Fruit fly (Drosophila melanogaster) whole organism, embryonic: ENCODE results near the gene PH4alphaNE3.

Experiments used
- CG31365 ChIP-seq: fragments of 200-800 bp; sonication (Bioruptor generic); optimal IDR thresholded peaks from 2 replicates; lab custom pipeline; 2018; ENCODE audit warnings: missing biosample characterization, mild to moderate bottlenecking, missing genetic modification characterization
- CG3726 ChIP-seq: fragments of 200-800 bp; sonication (Bioruptor generic); IDR thresholded peaks from 3 replicates; pipeline ENCODE4, ENCODE4 v1.3.6; 2022; ENCODE audit warnings: missing biosample characterization, missing genetic modification characterization
- CG7271 ChIP-seq: fragments of 200-800 bp; sonication (Bioruptor generic); optimal IDR thresholded peaks from 2 replicates; lab custom pipeline; 2018; ENCODE audit warnings: missing biosample characterization, mild to moderate bottlenecking, missing genetic modification characterization, moderate library complexity
- GATAe ChIP-seq: fragments of 200-800 bp; sonication (Bioruptor generic); conservative IDR thresholded peaks from 2 replicates; pipeline ENCODE4 v1.3.6; 2022; ENCODE audit warnings: missing biosample characterization, missing genetic modification characterization
- Six4 ChIP-seq: fragments of 200-800 bp; sonication (Bioruptor generic); optimal IDR thresholded peaks from 2 replicates; lab custom pipeline; 2016; ENCODE audit warnings: missing biosample characterization, missing genetic modification characterization
- dpn ChIP-seq, 2 experiments: fragments of 200-800 bp; sonication (Bioruptor generic); optimal IDR thresholded peaks; 3 replicates each; lab custom pipeline; 2016; ENCODE audit warnings: missing biosample characterization in 2 of 2, missing genetic modification characterization in 2 of 2
- ken ChIP-seq: fragments of 200-800 bp; sonication (Bioruptor generic); IDR thresholded peaks from 3 replicates; pipeline ENCODE4 v1.3.6; 2022; ENCODE audit warnings: missing biosample characterization, missing genetic modification characterization

dm6 chr3R:30570554-30571141 lies 33.3 kb upstream of the PH4alphaNE3 start:
- peak; percentile 67 to 76 for TF ChIP-seq dpn (GFP tag; optimal IDR thresholded peaks at IDR 0.05; lab: Kevin White, UChicago)
- peak; percentile 78 for TF ChIP-seq Six4 (GFP tag; lab: Kevin White, UChicago)
- TF ChIP-seq CG3726 = 0 out of 3 replicates have a peak, but pooled peaks have one; percentile 50
- no peak for TF ChIP-seq CG7271 (tag; lab: Kevin White, UChicago)
- TF ChIP-seq GATAe (GFP tag; lab: Robert Waterston, UW) = no peak
- TF ChIP-seq CG31365 (tag; lab: Kevin White, UChicago) = peak; percentile 48
- TF ChIP-seq ken (GFP tag; lab: Robert Waterston, UW) = peak; percentile 62; the same call in 1 of the 3 replicates
